Fruit fly (Drosophila melanogaster) whole organism, embryonic: ENCODE measurements around the gene bark.

ENCODE experiments used
- BtbVII ChIP-seq: fragments of 200-800 bp; sonication (Bioruptor generic); optimal IDR thresholded peaks from 3 replicates; lab custom pipeline; 2017; ENCODE audit warnings: missing biosample characterization, mild to moderate bottlenecking, missing genetic modification characterization
- CG15479 ChIP-seq: fragments of 200-800 bp; sonication (Bioruptor generic); optimal IDR thresholded peaks from 3 replicates; lab custom pipeline; 2019; ENCODE audit warnings: missing biosample characterization, mild to moderate bottlenecking, missing genetic modification characterization, moderate library complexity
- CG4820 ChIP-seq: fragments of 200-800 bp; sonication (Bioruptor generic); optimal IDR thresholded peaks from 3 replicates; lab custom pipeline; 2016; ENCODE audit warnings: missing biosample characterization, missing genetic modification characterization
- CG6254 ChIP-seq: fragments of 200-800 bp; sonication (Bioruptor generic); optimal IDR thresholded peaks from 3 replicates; lab custom pipeline; 2017; ENCODE audit warnings: mild to moderate bottlenecking, missing biosample characterization, missing genetic modification reagents, missing genetic modification characterization
- CG8478 ChIP-seq: fragments of >200 bp; optimal IDR thresholded peaks from 2 replicates; lab custom pipeline; 2018
- ewg ChIP-seq: fragments of 200-800 bp; sonication (Bioruptor generic); optimal IDR thresholded peaks from 3 replicates; lab custom pipeline; 2017; ENCODE audit warnings: mild to moderate bottlenecking, missing biosample characterization, missing genetic modification reagents, missing genetic modification characterization

DNA sequence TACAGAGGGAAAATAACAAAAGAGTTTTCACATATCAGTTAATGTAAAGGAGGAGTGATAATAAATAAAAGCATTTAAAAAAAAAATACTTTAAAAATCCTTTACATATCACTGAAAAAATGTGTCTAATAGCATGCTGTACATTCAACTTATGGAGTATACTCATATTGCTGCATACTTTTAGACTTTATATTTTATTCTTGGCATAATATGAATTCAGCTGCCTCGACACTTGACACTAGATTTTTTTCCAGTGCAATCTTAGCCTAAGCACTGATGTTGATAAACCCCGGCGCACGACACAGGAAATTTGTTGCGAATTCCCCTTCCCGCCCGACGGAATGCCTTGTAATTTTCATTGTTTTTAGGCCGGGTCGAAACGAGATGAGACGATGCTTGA is 46.5 kb upstream of the bark start:
- no peak for TF ChIP-seq CG6254 (GFP tag; lab: Kevin White, UChicago)
- TF ChIP-seq CG8478, result no peak
- TF ChIP-seq BtbVII (GFP tag; lab: Kevin White, UChicago), result no peak
- no peak for TF ChIP-seq CG15479 (GFP tag; lab: Kevin White, UChicago)
- TF ChIP-seq CG4820 (GFP tag; lab: Kevin White, UChicago), result no peak
- no peak for TF ChIP-seq ewg (GFP tag; lab: Kevin White, UChicago)
